Worm (Caenorhabditis elegans) whole organism, L4 larva: ENCODE data around the gene gpa-6.
A peak's percentile ranks its signal among the peaks of the same experiment; 100 is the strongest.

Experiments used
- D1046.2 ChIP-seq: fragments of 200-800 bp; sonication (Bioruptor generic); IDR thresholded peaks from 2 replicates; pipeline ENCODE4 v1.3.6; 2022; ENCODE audit warnings: missing genetic modification characterization, missing compliant biosample characterization
- F10B5.3 ChIP-seq: sonication (generic microtip); optimal IDR thresholded peaks from 2 replicates; lab custom pipeline; 2016; ENCODE audit warnings: mild to moderate bottlenecking, missing genetic modification characterization, missing compliant biosample characterization
- F26F4.8 ChIP-seq: fragments of 200-800 bp; sonication (Bioruptor generic); conservative IDR thresholded peaks from 2 replicates; pipeline ENCODE4 v1.3.6; 2022; ENCODE audit warnings: missing genetic modification characterization, missing compliant biosample characterization
- F37D6.2 ChIP-seq: sonication (generic microtip); optimal IDR thresholded peaks from 2 replicates; lab custom pipeline; 2016; ENCODE audit warnings: mild to moderate bottlenecking, missing genetic modification characterization, missing compliant biosample characterization
- R02D3.7 ChIP-seq: fragments of 150-350 bp; sonication (generic microtip); optimal IDR thresholded peaks from 3 replicates; lab custom pipeline; 2014; ENCODE audit warnings: missing biosample characterization, missing genetic modification characterization
- Y105C5A.15 ChIP-seq: fragments of 200-800 bp; sonication (Bioruptor generic); IDR thresholded peaks from 2 replicates; pipeline ENCODE4 v1.3.6; 2022; ENCODE audit warnings: missing genetic modification characterization, missing compliant biosample characterization
- Y48G9A.11 ChIP-seq: fragments of 200-800 bp; sonication (Bioruptor generic); IDR thresholded peaks from 2 replicates; pipeline ENCODE4 v1.3.6; 2022; ENCODE audit warnings: missing genetic modification reagents, missing genetic modification characterization, missing compliant biosample characterization
- Y75B8A.6 ChIP-seq: fragments of 200-800 bp; sonication (Bioruptor generic); IDR thresholded peaks from 2 replicates; pipeline ENCODE4 v1.3.6; 2022; ENCODE audit warnings: missing genetic modification reagents, missing genetic modification characterization, missing compliant biosample characterization
- ZK337.2 ChIP-seq: fragments of 200-800 bp; sonication (Bioruptor generic); IDR thresholded peaks from 2 replicates; pipeline ENCODE4 v1.3.6; 2022; ENCODE audit warnings: missing genetic modification reagents, missing genetic modification characterization, missing compliant biosample characterization
- ZK546.5 ChIP-seq, 2 experiments: sonication (generic microtip); optimal IDR thresholded peaks; 2 replicates each; lab custom pipeline; 2017; ENCODE audit warnings: missing biosample characterization in 2 of 2, missing genetic modification characterization in 2 of 2
- aha-1 ChIP-seq: fragments of 150-350 bp; peaks from one replicate; lab custom pipeline; 2014; ENCODE audit warnings: missing biosample characterization, missing genetic modification characterization
- aly-2 ChIP-seq: sonication (generic microtip); optimal IDR thresholded peaks from 2 replicates; lab custom pipeline; 2018; ENCODE audit warnings: missing biosample characterization, missing genetic modification characterization
- ama-1 ChIP-seq: fragments of 150-350 bp; optimal IDR thresholded peaks from 2 replicates; lab custom pipeline; 2014; ENCODE audit warnings: inconsistent platforms, mixed read lengths
- arid-1 ChIP-seq: fragments of 200-800 bp; sonication (Bioruptor generic); conservative IDR thresholded peaks from 2 replicates; pipeline ENCODE4 v1.3.6; 2022; ENCODE audit warnings: missing genetic modification reagents, missing genetic modification characterization, missing compliant biosample characterization
- attf-4 ChIP-seq: sonication (generic microtip); optimal IDR thresholded peaks from 3 replicates; lab custom pipeline; 2017; ENCODE audit warnings: missing biosample characterization, missing genetic modification characterization
- ceh-28 ChIP-seq: fragments of 150-350 bp; optimal IDR thresholded peaks from 2 replicates; lab custom pipeline; 2014; ENCODE audit warnings: missing biosample characterization, missing genetic modification reagents, missing genetic modification characterization
- ceh-44 ChIP-seq: fragments of 200-800 bp; sonication (Bioruptor generic); IDR thresholded peaks from 2 replicates; pipeline ENCODE4 v1.3.6; 2022; ENCODE audit warnings: missing genetic modification reagents, missing genetic modification characterization, missing compliant biosample characterization
- dmd-6 ChIP-seq: fragments of 200-800 bp; sonication (Bioruptor generic); IDR thresholded peaks from 2 replicates; pipeline ENCODE4 v1.3.6; 2022; ENCODE audit warnings: missing genetic modification reagents, missing genetic modification characterization, missing compliant biosample characterization
- dmd-8 ChIP-seq: fragments of 200-800 bp; sonication (Bioruptor generic); IDR thresholded peaks from 2 replicates; pipeline ENCODE4 v1.3.6; 2022; ENCODE audit warnings: missing genetic modification characterization, missing compliant biosample characterization
- dmd-9 ChIP-seq: fragments of 200-800 bp; sonication (Bioruptor generic); IDR thresholded peaks from 2 replicates; pipeline ENCODE4 v1.3.6; 2022; ENCODE audit warnings: missing genetic modification reagents, missing genetic modification characterization, missing compliant biosample characterization
- egl-43 ChIP-seq: fragments of 200-800 bp; sonication (Bioruptor generic); IDR thresholded peaks from 2 replicates; pipeline ENCODE4 v1.3.6; 2022; ENCODE audit warnings: missing genetic modification reagents, missing genetic modification characterization, missing compliant biosample characterization
- fkh-10 ChIP-seq: fragments of 150-350 bp; optimal IDR thresholded peaks from 2 replicates; lab custom pipeline; 2014; ENCODE audit warnings: missing biosample characterization, missing genetic modification reagents, missing genetic modification characterization
- gei-8 ChIP-seq: fragments of 200-800 bp; sonication (Bioruptor generic); optimal IDR thresholded peaks from 2 replicates; lab custom pipeline; 2018; ENCODE audit warnings: mild to moderate bottlenecking, missing genetic modification characterization, missing compliant biosample characterization
- hif-1 ChIP-seq, 2 experiments: sonication (generic microtip); optimal IDR thresholded peaks; 2 replicates each; lab custom pipeline; 2016 to 2017; ENCODE audit warnings: missing compliant biosample characterization in 2 of 2, missing genetic modification characterization in 2 of 2, missing genetic modification reagents in 2 of 2, missing genotype in 2 of 2, mild to moderate bottlenecking in 1 of 2
- hlh-11 ChIP-seq: fragments of 200-800 bp; sonication (Bioruptor generic); optimal IDR thresholded peaks from 2 replicates; lab custom pipeline; 2018; ENCODE audit warnings: mild to moderate bottlenecking, missing genetic modification characterization, missing compliant biosample characterization
- jun-1 ChIP-seq: fragments of 150-350 bp; optimal IDR thresholded peaks from 2 replicates; lab custom pipeline; 2014; ENCODE audit warnings: missing biosample characterization, missing genetic modification reagents, missing genetic modification characterization
- lim-7 ChIP-seq: fragments of 200-800 bp; sonication (Bioruptor generic); IDR thresholded peaks from 2 replicates; pipeline ENCODE4 v1.3.6; 2022; ENCODE audit warnings: missing genetic modification characterization, missing compliant biosample characterization
- madf-9 ChIP-seq: fragments of 200-800 bp; sonication (Bioruptor generic); conservative IDR thresholded peaks from 2 replicates; pipeline ENCODE4 v1.3.6; 2022; ENCODE audit warnings: missing genetic modification reagents, missing genetic modification characterization, missing compliant biosample characterization
- mdl-1 ChIP-seq, 2 experiments: fragments of 150-350 bp in 1 of 2; sonication (generic microtip) in 1 of 2; optimal IDR thresholded peaks; 2 replicates each; lab custom pipeline; 2014 to 2017; ENCODE audit warnings: missing biosample characterization in 2 of 2, missing genetic modification characterization in 2 of 2
- mdt-29 ChIP-seq: fragments of 200-800 bp; sonication (Bioruptor generic); IDR thresholded peaks from 2 replicates; pipeline ENCODE4 v1.3.6; 2022; ENCODE audit warnings: missing genetic modification reagents, missing genetic modification characterization, missing compliant biosample characterization
- mep-1 ChIP-seq: fragments of 150-350 bp; sonication (generic microtip); optimal IDR thresholded peaks from 3 replicates; lab custom pipeline; 2014; ENCODE audit warnings: missing biosample characterization, missing genetic modification characterization
- mes-2 ChIP-seq: sonication (generic microtip); optimal IDR thresholded peaks from 2 replicates; lab custom pipeline; 2016; ENCODE audit warnings: missing genotype, mild to moderate bottlenecking, missing genetic modification characterization, missing compliant biosample characterization; ENCODE audit not compliant: poor library complexity, severe bottlenecking
- mxl-2 ChIP-seq: fragments of 200-800 bp; sonication (Bioruptor generic); conservative IDR thresholded peaks from 2 replicates; pipeline ENCODE4 v1.3.6; 2022; ENCODE audit warnings: missing genetic modification reagents, missing genetic modification characterization, missing compliant biosample characterization
- nhr-102 ChIP-seq: sonication (generic microtip); optimal IDR thresholded peaks from 2 replicates; lab custom pipeline; 2016; ENCODE audit warnings: mild to moderate bottlenecking, missing genetic modification characterization, moderate library complexity, missing compliant biosample characterization
- nhr-11 ChIP-seq: fragments of 150-350 bp; optimal IDR thresholded peaks from 2 replicates; lab custom pipeline; 2014; ENCODE audit warnings: missing biosample characterization, missing genetic modification characterization
- nhr-111 ChIP-seq: fragments of 200-800 bp; sonication (Bioruptor generic); optimal IDR thresholded peaks from 2 replicates; lab custom pipeline; 2018; ENCODE audit warnings: mild to moderate bottlenecking, missing genetic modification characterization, missing compliant biosample characterization
- nhr-237 ChIP-seq: sonication (generic microtip); optimal IDR thresholded peaks from 2 replicates; lab custom pipeline; 2017; ENCODE audit warnings: missing biosample characterization, missing genetic modification characterization
- pha-4 ChIP-seq, 2 experiments: fragments of 150-350 bp in 1 of 2; fragments of 200-800 bp in 1 of 2; sonication (Bioruptor generic) in 1 of 2; IDR thresholded peaks in 1 of 2; optimal IDR thresholded peaks in 1 of 2; 2 replicates each; pipeline versions ENCODE4 v1.3.6 to Lab custom; 2014 to 2022; ENCODE audit warnings: missing genetic modification characterization in 2 of 2, missing genetic modification reagents in 2 of 2, missing biosample characterization in 1 of 2, missing compliant biosample characterization in 1 of 2
- php-3 ChIP-seq: fragments of 200-800 bp; sonication (Bioruptor generic); IDR thresholded peaks from 2 replicates; pipeline ENCODE4 v1.3.6; 2022; ENCODE audit warnings: missing genetic modification reagents, missing genetic modification characterization, missing compliant biosample characterization
- rbr-2 ChIP-seq: sonication (generic microtip); optimal IDR thresholded peaks from 2 replicates; lab custom pipeline; 2016; ENCODE audit warnings: missing genotype, missing genetic modification characterization, missing compliant biosample characterization
- sdz-12 ChIP-seq: fragments of 200-800 bp; sonication (Bioruptor generic); optimal IDR thresholded peaks from 2 replicates; lab custom pipeline; 2018; ENCODE audit warnings: mild to moderate bottlenecking, missing genetic modification characterization, missing compliant biosample characterization
- skn-1 ChIP-seq: fragments of 150-350 bp; optimal IDR thresholded peaks from 2 replicates; lab custom pipeline; 2014; ENCODE audit warnings: missing biosample characterization, missing genetic modification characterization
- spr-3 ChIP-seq: fragments of 200-800 bp; sonication (Bioruptor generic); optimal IDR thresholded peaks from 2 replicates; lab custom pipeline; 2018; ENCODE audit warnings: mild to moderate bottlenecking, missing genetic modification characterization, missing compliant biosample characterization
- unc-130 ChIP-seq: sonication (generic microtip); optimal IDR thresholded peaks from 2 replicates; lab custom pipeline; 2016; ENCODE audit warnings: missing genetic modification reagents, missing genetic modification characterization, missing compliant biosample characterization
- vab-7 ChIP-seq: fragments of 200-800 bp; sonication (Bioruptor generic); IDR thresholded peaks from 2 replicates; pipeline ENCODE4 v1.3.6; 2022; ENCODE audit warnings: missing genetic modification reagents, missing genetic modification characterization, missing compliant biosample characterization
- zag-1 ChIP-seq: fragments of 150-350 bp; optimal IDR thresholded peaks from 2 replicates; lab custom pipeline; 2014; ENCODE audit warnings: missing biosample characterization, missing genetic modification characterization
- zip-2 ChIP-seq: fragments of 150-350 bp; optimal IDR thresholded peaks from 2 replicates; lab custom pipeline; 2014; ENCODE audit warnings: missing biosample characterization, missing genetic modification characterization

gpa-6 gene

ce11 chrX:13141440-13141839 lies 49.6 kb upstream of the gpa-6 start, which contains the start of gene F09A5.3 (continued):
- TF ChIP-seq dmd-9 (GFP tag; lab: Robert Waterston, UW): no peak
- peak; percentile 17 for TF ChIP-seq mes-2
- no peak for TF ChIP-seq ceh-28 (tag; lab: Kevin White, UChicago)
- TF ChIP-seq sdz-12: no peak
- TF ChIP-seq lim-7 (GFP tag; lab: Robert Waterston, UW): no peak
- TF ChIP-seq nhr-237 (tag; lab: Kevin White, UChicago): no peak
- no peak for TF ChIP-seq aly-2 (tag; lab: Kevin White, UChicago)
- no peak for TF ChIP-seq F26F4.8
- no peak for TF ChIP-seq mxl-2 (GFP tag; lab: Robert Waterston, UW)
- no peak for TF ChIP-seq F37D6.2
- TF ChIP-seq rbr-2 (tag; lab: Kevin White, UChicago): no peak
- no peak for TF ChIP-seq ama-1 (lab: Kevin White, UChicago)
- TF ChIP-seq attf-4 (tag; lab: Kevin White, UChicago): no peak
- no peak for TF ChIP-seq madf-9
- TF ChIP-seq F10B5.3 (tag; lab: Kevin White, UChicago): peak; percentile 8
- TF ChIP-seq fkh-10 (GFP tag; lab: Kevin White, UChicago): no peak
- TF ChIP-seq zip-2 (tag; lab: Kevin White, UChicago): no peak
- TF ChIP-seq Y48G9A.11 (GFP tag; lab: Robert Waterston, UW): no peak
- no peak for TF ChIP-seq Y105C5A.15 (GFP tag; lab: Robert Waterston, UW)
- no peak for TF ChIP-seq unc-130 (GFP tag; lab: Kevin White, UChicago)
- no peak for TF ChIP-seq ZK546.5 (tag; optimal IDR thresholded peaks at IDR 0.05; lab: Kevin White, UChicago)
- TF ChIP-seq mep-1 (tag; lab: Kevin White, UChicago): no peak
- no peak for TF ChIP-seq gei-8
- TF ChIP-seq skn-1 (tag; lab: Kevin White, UChicago): no peak
- peak; percentile 53; the same call in 1 of the 2 replicates for TF ChIP-seq php-3 (GFP tag; lab: Robert Waterston, UW)
- no peak for TF ChIP-seq mdt-29 (GFP tag; lab: Robert Waterston, UW)
- TF ChIP-seq ZK337.2 (GFP tag; lab: Robert Waterston, UW): no peak
- TF ChIP-seq ceh-44: no peak
- peak; percentile 6 for TF ChIP-seq nhr-11 (tag; lab: Kevin White, UChicago)
- peak in 1 of 2 experiments; percentile 56 for TF ChIP-seq mdl-1 (tag; optimal IDR thresholded peaks at IDR 0.05; lab: Kevin White, UChicago)
- TF ChIP-seq nhr-102: no peak
- TF ChIP-seq arid-1: 0 out of 2 replicates have a peak, but pooled peaks have one; percentile 19

- TF ChIP-seq nhr-102: peak; percentile 6
- TF ChIP-seq rbr-2 (tag; lab: Kevin White, UChicago): peak; percentile 43
- no peak for TF ChIP-seq arid-1
- TF ChIP-seq R02D3.7: no peak
Measured at ce11 chrX:13143236-13143635, 47.8 kb upstream of the gpa-6 start.

DNA sequence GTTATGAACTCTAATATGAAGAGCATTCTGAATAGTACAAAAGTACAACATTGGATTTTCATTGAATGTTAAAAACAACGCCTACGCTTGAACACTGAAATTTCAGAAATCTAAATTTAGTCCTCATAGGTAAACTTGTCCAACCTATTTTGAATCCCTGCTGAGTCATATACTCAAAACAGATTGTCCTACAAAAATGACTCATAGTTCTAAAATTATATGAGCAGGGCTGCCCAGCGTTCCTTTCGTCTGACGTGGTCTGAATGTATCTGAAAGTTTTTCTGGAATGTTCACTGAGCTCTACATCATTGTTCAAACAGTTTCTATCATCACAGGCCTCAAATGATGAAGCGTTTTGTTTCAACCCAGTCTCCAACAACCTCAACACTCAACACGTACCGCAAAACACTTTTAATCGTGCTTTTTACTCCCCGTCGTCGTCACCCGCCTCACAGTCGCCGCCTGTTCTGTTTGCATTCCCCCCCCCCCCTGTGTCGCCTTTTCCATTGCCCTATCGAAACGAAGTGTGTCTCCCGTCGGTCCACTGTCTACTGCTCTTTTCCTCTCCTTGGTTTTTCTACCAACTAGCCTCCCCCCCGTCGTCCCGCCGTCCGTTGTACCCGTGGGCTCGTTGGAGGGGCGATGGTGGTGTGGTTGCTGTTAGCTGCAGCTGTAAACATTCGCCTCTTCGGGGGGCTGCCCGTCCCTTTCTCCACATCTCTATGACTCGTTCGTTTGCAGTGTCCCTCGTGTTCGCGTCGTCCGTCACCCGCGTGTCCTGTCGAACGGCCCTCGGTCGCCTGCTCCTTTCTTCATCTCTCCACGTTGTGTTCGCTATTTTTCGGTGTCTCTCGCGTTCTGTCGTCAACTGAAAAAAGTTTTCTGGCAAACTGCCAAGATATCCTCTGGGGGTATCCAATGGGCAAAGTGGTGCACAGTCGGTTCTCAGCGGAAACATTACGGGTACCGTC lies 47.0 kb upstream of the gpa-6 start:
- no peak for TF ChIP-seq Y75B8A.6
- TF ChIP-seq spr-3: no peak
- peak; percentile 79; the same call in 1 of the 2 replicates for TF ChIP-seq egl-43 (GFP tag; lab: Robert Waterston, UW)
- peak; percentile 65 for TF ChIP-seq dmd-6 (GFP tag; lab: Robert Waterston, UW)
- no peak for TF ChIP-seq zag-1 (tag; lab: Kevin White, UChicago)
- peak; percentile 84; the same call in 1 of the 2 replicates for TF ChIP-seq pha-4 (GFP tag; IDR thresholded peaks at IDR 0.05; lab: Robert Waterston, UW)
- TF ChIP-seq pha-4 (tag; optimal IDR thresholded peaks at IDR 0.05; lab: Kevin White, UChicago): peak; percentile 17
- TF ChIP-seq hif-1 (tag; optimal IDR thresholded peaks at IDR 0.05; lab: Kevin White, UChicago): peak in 1 of 2 experiments; percentile 13
- TF ChIP-seq arid-1: 0 out of 2 replicates have a peak, but pooled peaks have one; percentile 29
- peak; percentile 97 for TF ChIP-seq aha-1
- peak; percentile 23 for TF ChIP-seq nhr-111
- peak; percentile 57 for TF ChIP-seq nhr-102
- no peak for TF ChIP-seq R02D3.7
- 0 out of 2 replicates have a peak, but pooled peaks have one; percentile 21 for TF ChIP-seq D1046.2
- peak; percentile 74 for TF ChIP-seq jun-1 (tag; lab: Kevin White, UChicago)
- TF ChIP-seq dmd-8 (GFP tag; lab: Robert Waterston, UW): 0 out of 2 replicates have a peak, but pooled peaks have one; percentile 41
- peak; percentile 95 for TF ChIP-seq hlh-11 (tag; lab: Kevin White, UChicago)
- no peak for TF ChIP-seq vab-7 (GFP tag; lab: Robert Waterston, UW)
